Worm (Caenorhabditis elegans) whole organism, young adult: Measurements from ENCODE around the gene npr-18.

ENCODE experiments used
- F37B4.10 ChIP-seq: fragments of 200-800 bp; sonication (Bioruptor generic); IDR thresholded peaks from 2 replicates; pipeline ENCODE4 v1.3.6; 2022; ENCODE audit warnings: missing genetic modification characterization, missing compliant biosample characterization
- Y79H2A.3 ChIP-seq: fragments of 200-800 bp; sonication (Bioruptor generic); conservative IDR thresholded peaks from 2 replicates; pipeline ENCODE4 v1.3.6; 2022; ENCODE audit warnings: missing genetic modification reagents, missing genetic modification characterization, missing compliant biosample characterization
- ama-1 ChIP-seq, 3 experiments: fragments of 150-350 bp in 1 of 3; sonication (generic microtip) in 2 of 3; optimal IDR thresholded peaks; 2 replicates each; lab custom pipeline; 2014 to 2018; ENCODE audit warnings: missing biosample characterization in 2 of 3, missing genetic modification characterization in 2 of 3, missing genetic modification reagents in 2 of 3
- cebp-2 ChIP-seq: fragments of 200-800 bp; sonication (Bioruptor generic); IDR thresholded peaks from 2 replicates; pipeline ENCODE4 v1.3.6; 2022; ENCODE audit warnings: missing genetic modification characterization, missing compliant biosample characterization
- ceh-27 ChIP-seq: fragments of 200-800 bp; sonication (Bioruptor generic); optimal IDR thresholded peaks from 2 replicates; lab custom pipeline; 2018; ENCODE audit warnings: mild to moderate bottlenecking, missing genetic modification characterization, moderate library complexity, missing compliant biosample characterization
- lin-40 ChIP-seq: sonication (generic microtip); optimal IDR thresholded peaks from 2 replicates; lab custom pipeline; 2016; ENCODE audit warnings: missing genetic modification characterization, mild to moderate bottlenecking, missing compliant biosample characterization, missing genotype, missing genetic modification reagents
- lsy-27 ChIP-seq: sonication (generic microtip); optimal IDR thresholded peaks from 2 replicates; lab custom pipeline; 2017; ENCODE audit warnings: missing genetic modification characterization, mild to moderate bottlenecking, missing compliant biosample characterization, antibody characterized with exemption, missing genotype, borderline replicate concordance; ENCODE audit not compliant: insufficient read depth
- nhr-27 ChIP-seq: fragments of 200-800 bp; sonication (Bioruptor generic); optimal IDR thresholded peaks from 2 replicates; lab custom pipeline; 2018; ENCODE audit warnings: mild to moderate bottlenecking, missing genetic modification characterization, moderate library complexity, missing compliant biosample characterization
- pha-4 ChIP-seq: fragments of 150-350 bp; sonication (generic microtip); optimal IDR thresholded peaks from 2 replicates; lab custom pipeline; 2014; ENCODE audit warnings: missing biosample characterization, missing genetic modification reagents, missing genetic modification characterization

DNA sequence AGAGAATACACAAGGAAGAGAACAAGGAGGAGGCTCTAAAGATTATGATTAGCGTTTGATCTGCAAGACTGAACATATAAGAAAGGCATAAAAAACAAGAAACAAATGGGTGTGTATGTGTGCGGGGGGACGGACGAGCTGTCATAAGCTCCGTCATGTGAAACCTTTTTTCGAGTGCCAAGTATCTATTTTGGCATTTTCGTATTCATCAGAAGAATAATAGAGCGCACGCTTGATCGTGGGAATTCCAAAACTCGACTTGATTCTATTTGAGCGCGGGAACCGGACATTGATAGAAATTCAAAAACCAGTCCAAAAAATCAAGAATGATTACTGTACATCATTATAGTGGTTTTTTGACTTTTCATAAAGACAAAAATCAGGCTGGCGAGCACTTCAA, 33.8 kb upstream of the npr-18 start:
- no peak for TF ChIP-seq cebp-2
- TF ChIP-seq pha-4 (tag; lab: Kevin White, UChicago), result no peak
- no peak for TF ChIP-seq ama-1 (optimal IDR thresholded peaks at IDR 0.05; lab: Kevin White, UChicago)
- no peak for TF ChIP-seq ama-1 (GFP tag; optimal IDR thresholded peaks at IDR 0.05; lab: Kevin White, UChicago)
- no peak for TF ChIP-seq Y79H2A.3 (GFP tag; lab: Robert Waterston, UW)
- no peak for TF ChIP-seq lin-40 (tag; lab: Kevin White, UChicago)
- no peak for TF ChIP-seq nhr-27
- no peak for TF ChIP-seq lsy-27 (tag; lab: Kevin White, UChicago)
- TF ChIP-seq ceh-27 (GFP tag; lab: Kevin White, UChicago), result no peak
- no peak for TF ChIP-seq F37B4.10 (GFP tag; lab: Robert Waterston, UW)
